Fruit fly (Drosophila melanogaster) whole organism, adult: Measurements from ENCODE around the gene CG12985.

ENCODE experiments used
- CG11617 ChIP-seq: fragments of 200-800 bp; sonication (Bioruptor generic); optimal IDR thresholded peaks from 2 replicates; lab custom pipeline; 2017; ENCODE audit warnings: mild to moderate bottlenecking, missing biosample characterization, missing genetic modification reagents, missing genetic modification characterization
- CG14711 ChIP-seq: fragments of 200-800 bp; sonication (Bioruptor generic); optimal IDR thresholded peaks from 2 replicates; lab custom pipeline; 2018; ENCODE audit warnings: missing biosample characterization, mild to moderate bottlenecking, missing genetic modification characterization, moderate library complexity
- CG7101 ChIP-seq: fragments of 200-800 bp; sonication (Bioruptor generic); optimal IDR thresholded peaks from 2 replicates; lab custom pipeline; 2018; ENCODE audit warnings: missing biosample characterization, mild to moderate bottlenecking, missing genetic modification characterization, moderate library complexity
- Crg-1 ChIP-seq: fragments of 200-800 bp; sonication (Bioruptor generic); optimal IDR thresholded peaks from 2 replicates; lab custom pipeline; 2016; ENCODE audit warnings: missing biosample characterization, missing genetic modification characterization
- Hr96 ChIP-seq: fragments of 200-800 bp; sonication (Bioruptor generic); optimal IDR thresholded peaks from 2 replicates; lab custom pipeline; 2016; ENCODE audit warnings: missing biosample characterization, missing genetic modification characterization
- cnc ChIP-seq, 2 experiments: fragments of >200 bp; optimal IDR thresholded peaks; 2 replicates each; lab custom pipeline; 2017
- kay ChIP-seq: fragments of 200-800 bp; sonication (Bioruptor generic); peaks from one replicate; lab custom pipeline; 2016; ENCODE audit warnings: missing biosample characterization, missing genetic modification characterization, borderline replicate concordance
- ovo ChIP-seq: fragments of 200-800 bp; sonication (Bioruptor generic); optimal IDR thresholded peaks from 2 replicates; lab custom pipeline; 2016; ENCODE audit warnings: missing biosample characterization, missing genetic modification characterization
- tj ChIP-seq: fragments of 200-800 bp; sonication (Bioruptor generic); optimal IDR thresholded peaks from 3 replicates; lab custom pipeline; 2017; ENCODE audit warnings: missing biosample characterization, mild to moderate bottlenecking, missing genetic modification characterization, moderate library complexity
- toe ChIP-seq: fragments of 200-800 bp; sonication (Bioruptor generic); optimal IDR thresholded peaks from 2 replicates; lab custom pipeline; 2016; ENCODE audit warnings: missing biosample characterization, missing genetic modification characterization

dm6 chrX:17856029-17856428, 27.5 kb upstream of the CG12985 start, which contains the start of gene Mco4:
- no peak for TF ChIP-seq Crg-1 (GFP tag; lab: Kevin White, UChicago)
- no peak for TF ChIP-seq kay (GFP tag; lab: Kevin White, UChicago)
- TF ChIP-seq toe (GFP tag; lab: Kevin White, UChicago): no peak
- TF ChIP-seq CG11617: no peak
- no peak for TF ChIP-seq tj
- TF ChIP-seq Hr96 (GFP tag; lab: Kevin White, UChicago): no peak
- TF ChIP-seq CG14711 (tag; lab: Kevin White, UChicago): no peak
- TF ChIP-seq cnc (optimal IDR thresholded peaks at IDR 0.05; lab: Kevin White, UChicago): no peak
- TF ChIP-seq ovo (GFP tag; lab: Kevin White, UChicago): no peak
- TF ChIP-seq CG7101 (tag; lab: Kevin White, UChicago): no peak
